Fruit fly (Drosophila melanogaster) whole organism, embryonic: ENCODE results near the gene CG2120.

Experiments
- ATbp ChIP-seq: fragments of 200-800 bp; sonication (Bioruptor generic); optimal IDR thresholded peaks from 2 replicates; lab custom pipeline; 2017; ENCODE audit warnings: missing biosample characterization, mild to moderate bottlenecking, missing genetic modification characterization, missing genetic modification reagents
- Bgb ChIP-seq: fragments of 200-800 bp; sonication (Bioruptor generic); IDR thresholded peaks from 2 replicates; pipeline ENCODE4 v1.3.6; 2022; ENCODE audit warnings: missing biosample characterization, missing genetic modification characterization; ENCODE audit not compliant: partially characterized antibody
- CG10543 ChIP-seq: fragments of 200-800 bp; sonication (Bioruptor generic); optimal IDR thresholded peaks from 3 replicates; lab custom pipeline; 2017; ENCODE audit warnings: missing biosample characterization, mild to moderate bottlenecking, missing genetic modification characterization, moderate library complexity
- CG10654 ChIP-seq: fragments of 200-800 bp; sonication (Bioruptor generic); optimal IDR thresholded peaks from 2 replicates; lab custom pipeline; 2016; ENCODE audit warnings: missing biosample characterization, missing genetic modification characterization
- CG12219 ChIP-seq: fragments of 200-800 bp; sonication (Bioruptor generic); optimal IDR thresholded peaks from 3 replicates; lab custom pipeline; 2018; ENCODE audit warnings: missing biosample characterization, mild to moderate bottlenecking, missing genetic modification characterization
- CG12769 ChIP-seq: fragments of 200-800 bp; sonication (Bioruptor generic); optimal IDR thresholded peaks from 2 replicates; lab custom pipeline; 2019; ENCODE audit warnings: missing biosample characterization, mild to moderate bottlenecking, missing genetic modification characterization, moderate library complexity
- CG13424 ChIP-seq: fragments of 200-800 bp; sonication (Bioruptor generic); optimal IDR thresholded peaks from 2 replicates; lab custom pipeline; 2019; ENCODE audit warnings: missing biosample characterization, mild to moderate bottlenecking, missing genetic modification characterization, moderate library complexity
- CG13775 ChIP-seq: fragments of 200-800 bp; sonication (Bioruptor generic); optimal IDR thresholded peaks from 3 replicates; lab custom pipeline; 2017; ENCODE audit warnings: missing biosample characterization, mild to moderate bottlenecking, missing genetic modification characterization
- CG15011 ChIP-seq: fragments of 200-800 bp; sonication (Bioruptor generic); optimal IDR thresholded peaks from 3 replicates; lab custom pipeline; 2018; ENCODE audit warnings: missing biosample characterization, mild to moderate bottlenecking, missing genetic modification characterization
- CG1529 ChIP-seq: fragments of 200-800 bp; sonication (Bioruptor generic); optimal IDR thresholded peaks from 3 replicates; lab custom pipeline; 2018; ENCODE audit warnings: missing biosample characterization, missing genetic modification characterization
- CG15479 ChIP-seq: fragments of 200-800 bp; sonication (Bioruptor generic); optimal IDR thresholded peaks from 3 replicates; lab custom pipeline; 2019; ENCODE audit warnings: missing biosample characterization, mild to moderate bottlenecking, missing genetic modification characterization, moderate library complexity
- CG15514 ChIP-seq: fragments of 200-800 bp; sonication (Bioruptor generic); optimal IDR thresholded peaks from 3 replicates; lab custom pipeline; 2017; ENCODE audit warnings: missing biosample characterization, missing genetic modification characterization, mild to moderate bottlenecking, moderate library complexity, missing genetic modification reagents
- CG16779 ChIP-seq: fragments of 200-800 bp; sonication (Bioruptor generic); IDR thresholded peaks from 2 replicates; pipeline ENCODE4 v1.3.6; 2022; ENCODE audit warnings: missing biosample characterization, missing genetic modification characterization
- CG1792 ChIP-seq: fragments of 200-800 bp; sonication (Bioruptor generic); optimal IDR thresholded peaks from 2 replicates; lab custom pipeline; 2016; ENCODE audit warnings: missing biosample characterization, missing genetic modification characterization
- CG1832 ChIP-seq: fragments of 200-800 bp; sonication (Bioruptor generic); optimal IDR thresholded peaks from 2 replicates; lab custom pipeline; 2017; ENCODE audit warnings: missing biosample characterization, mild to moderate bottlenecking, missing genetic modification characterization, inconsistent platforms
- CG18599 ChIP-seq: fragments of 200-800 bp; sonication (Bioruptor generic); optimal IDR thresholded peaks from 3 replicates; lab custom pipeline; 2017; ENCODE audit warnings: missing biosample characterization, missing genetic modification characterization, mild to moderate bottlenecking, moderate library complexity, missing genetic modification reagents
- CG2875 ChIP-seq: fragments of 200-800 bp; sonication (Bioruptor generic); optimal IDR thresholded peaks from 2 replicates; lab custom pipeline; 2017; ENCODE audit warnings: missing biosample characterization, mild to moderate bottlenecking, missing genetic modification characterization, missing genetic modification reagents
- CG2889 ChIP-seq: fragments of 200-800 bp; sonication (Bioruptor generic); IDR thresholded peaks from 3 replicates; pipeline ENCODE4 v1.3.6; 2022; ENCODE audit warnings: missing biosample characterization, missing genetic modification characterization
- CG3065 ChIP-seq: fragments of 200-800 bp; sonication (Bioruptor generic); optimal IDR thresholded peaks from 2 replicates; lab custom pipeline; 2016; ENCODE audit warnings: missing biosample characterization, missing genetic modification characterization
- CG31365 ChIP-seq: fragments of 200-800 bp; sonication (Bioruptor generic); optimal IDR thresholded peaks from 2 replicates; lab custom pipeline; 2018; ENCODE audit warnings: missing biosample characterization, mild to moderate bottlenecking, missing genetic modification characterization
- CG42726 ChIP-seq: fragments of 200-800 bp; sonication (Bioruptor generic); IDR thresholded peaks from 2 replicates; pipeline ENCODE4 v1.3.6; 2022; ENCODE audit warnings: missing biosample characterization, missing genetic modification characterization; ENCODE audit not compliant: partially characterized antibody
- CG4404 ChIP-seq: fragments of 200-800 bp; sonication (Bioruptor generic); IDR thresholded peaks from 2 replicates; pipeline ENCODE4 v1.3.6; 2022; ENCODE audit warnings: missing biosample characterization, missing genetic modification characterization
- CG4730 ChIP-seq: fragments of 200-800 bp; sonication (Bioruptor generic); IDR thresholded peaks from 2 replicates; pipeline ENCODE4 v1.3.6; 2022; ENCODE audit warnings: missing biosample characterization, missing genetic modification characterization
- CG5180 ChIP-seq: fragments of 200-800 bp; sonication (Bioruptor generic); optimal IDR thresholded peaks from 3 replicates; lab custom pipeline; 2017; ENCODE audit warnings: missing biosample characterization, missing genetic modification characterization, mild to moderate bottlenecking, moderate library complexity, missing genetic modification reagents
- CG7987 ChIP-seq: fragments of 200-800 bp; sonication (Bioruptor generic); optimal IDR thresholded peaks from 2 replicates; lab custom pipeline; 2018; ENCODE audit warnings: missing biosample characterization, mild to moderate bottlenecking, missing genetic modification characterization, moderate library complexity
- CG8765 ChIP-seq: fragments of 200-800 bp; sonication (Bioruptor generic); IDR thresholded peaks from 2 replicates; pipeline ENCODE4 v1.3.6; 2022; ENCODE audit warnings: missing biosample characterization, missing genetic modification characterization
- CG9437 ChIP-seq: fragments of 200-800 bp; sonication (Bioruptor generic); optimal IDR thresholded peaks from 2 replicates; lab custom pipeline; 2018; ENCODE audit warnings: missing biosample characterization, mild to moderate bottlenecking, missing genetic modification characterization
- CoRest ChIP-seq: fragments of 200-800 bp; sonication (Bioruptor generic); optimal IDR thresholded peaks from 3 replicates; lab custom pipeline; 2018; ENCODE audit warnings: missing biosample characterization, mild to moderate bottlenecking, missing genetic modification characterization, moderate library complexity
- Doc2 ChIP-seq: fragments of 200-800 bp; sonication (Bioruptor generic); IDR thresholded peaks from 2 replicates; pipeline ENCODE4 v1.3.6; 2022; ENCODE audit warnings: missing biosample characterization, missing genetic modification characterization
- Doc3 ChIP-seq: fragments of 200-800 bp; sonication (Bioruptor generic); IDR thresholded peaks from 3 replicates; pipeline ENCODE4 v1.3.6; 2022; ENCODE audit warnings: missing biosample characterization, missing genetic modification characterization; ENCODE audit not compliant: partially characterized antibody
- Ets97D ChIP-seq: fragments of 200-800 bp; sonication (Bioruptor generic); optimal IDR thresholded peaks from 3 replicates; lab custom pipeline; 2016; ENCODE audit warnings: missing biosample characterization, missing genetic modification characterization
- Hand ChIP-seq: fragments of 200-800 bp; sonication (Bioruptor generic); optimal IDR thresholded peaks from 2 replicates; lab custom pipeline; 2017; ENCODE audit warnings: mild to moderate bottlenecking, missing biosample characterization, missing genetic modification reagents, missing genetic modification characterization
- Max ChIP-seq: fragments of 200-800 bp; sonication (Bioruptor generic); optimal IDR thresholded peaks from 2 replicates; lab custom pipeline; 2016; ENCODE audit warnings: missing biosample characterization, mild to moderate bottlenecking, missing genetic modification characterization
- Sry-β ChIP-seq: fragments of 200-800 bp; sonication (Bioruptor generic); optimal IDR thresholded peaks from 2 replicates; lab custom pipeline; 2018; ENCODE audit warnings: missing biosample characterization, mild to moderate bottlenecking, missing genetic modification characterization, moderate library complexity
- Xbp1 ChIP-seq: fragments of 200-800 bp; sonication (Bioruptor generic); optimal IDR thresholded peaks from 3 replicates; lab custom pipeline; 2016; ENCODE audit warnings: missing biosample characterization, mild to moderate bottlenecking, missing genetic modification characterization
- bab2 ChIP-seq: fragments of 200-800 bp; sonication (Bioruptor generic); optimal IDR thresholded peaks from 2 replicates; lab custom pipeline; 2016; ENCODE audit warnings: missing biosample characterization, missing genetic modification characterization
- bsh ChIP-seq, 2 experiments: fragments of 200-800 bp; sonication (Bioruptor generic); optimal IDR thresholded peaks; 2 replicates each; lab custom pipeline; 2017 to 2018; ENCODE audit warnings: mild to moderate bottlenecking in 2 of 2, missing biosample characterization in 2 of 2, missing genetic modification characterization in 2 of 2, moderate library complexity in 1 of 2
- ci ChIP-seq: fragments of 200-800 bp; sonication (Bioruptor generic); IDR thresholded peaks from 3 replicates; pipeline ENCODE4 v1.3.6; 2022; ENCODE audit warnings: missing biosample characterization, missing genetic modification characterization
- corto ChIP-seq: fragments of 200-800 bp; sonication (Bioruptor generic); optimal IDR thresholded peaks from 2 replicates; lab custom pipeline; 2016; ENCODE audit warnings: missing biosample characterization, mild to moderate bottlenecking, missing genetic modification characterization, moderate library complexity
- crol ChIP-seq: fragments of 200-800 bp; sonication (Bioruptor generic); IDR thresholded peaks from 2 replicates; pipeline ENCODE4 v1.3.6; 2022; ENCODE audit warnings: missing biosample characterization, missing genetic modification characterization
- dmrt11E ChIP-seq: fragments of 200-800 bp; sonication (Bioruptor generic); optimal IDR thresholded peaks from 3 replicates; lab custom pipeline; 2018; ENCODE audit warnings: missing biosample characterization, mild to moderate bottlenecking, missing genetic modification characterization, moderate library complexity
- gsb ChIP-seq: fragments of 200-800 bp; sonication (Bioruptor generic); IDR thresholded peaks from 2 replicates; pipeline ENCODE4 v1.3.6; 2022; ENCODE audit warnings: missing biosample characterization, missing genetic modification characterization
- knrl ChIP-seq: fragments of 200-800 bp; sonication (Bioruptor generic); IDR thresholded peaks from 3 replicates; pipeline ENCODE4 v1.3.6; 2022; ENCODE audit warnings: missing biosample characterization, missing genetic modification characterization; ENCODE audit not compliant: partially characterized antibody
- nerfin-1 ChIP-seq: fragments of 200-800 bp; sonication (Bioruptor generic); optimal IDR thresholded peaks from 3 replicates; lab custom pipeline; 2019; ENCODE audit warnings: missing biosample characterization, mild to moderate bottlenecking, missing genetic modification characterization, moderate library complexity
- seq ChIP-seq: fragments of 200-800 bp; sonication (Bioruptor generic); IDR thresholded peaks from 2 replicates; pipeline ENCODE4 v1.3.6; 2022; ENCODE audit warnings: missing biosample characterization, missing genetic modification characterization
- tio ChIP-seq: fragments of 200-800 bp; sonication (Bioruptor generic); optimal IDR thresholded peaks from 2 replicates; lab custom pipeline; 2017; ENCODE audit warnings: missing biosample characterization, missing genetic modification characterization, inconsistent platforms
- trh ChIP-seq: fragments of 200-800 bp; sonication (Bioruptor generic); optimal IDR thresholded peaks from 2 replicates; lab custom pipeline; 2016; ENCODE audit warnings: missing biosample characterization, missing genetic modification characterization
- wek ChIP-seq: fragments of 200-800 bp; sonication (Bioruptor generic); optimal IDR thresholded peaks from 3 replicates; lab custom pipeline; 2018; ENCODE audit warnings: missing biosample characterization, mild to moderate bottlenecking, missing genetic modification characterization, moderate library complexity

CG2120 gene

dm6 chrX:8178165-8178955, 42.7 kb downstream of the CG2120 start, which contains the start of gene sdt (continued):
- TF ChIP-seq knrl (GFP tag; lab: Robert Waterston, UW) (no peak), wek (GFP tag; lab: Kevin White, UChicago) (no peak), seq (GFP tag; lab: Robert Waterston, UW) (no peak), CG5180 (GFP tag; lab: Kevin White, UChicago) (no peak), dmrt11E (tag; lab: Kevin White, UChicago) (no peak), CG10654 (no peak), CG2889 (GFP tag; lab: Robert Waterston, UW) (no peak), CG15479 (GFP tag; lab: Kevin White, UChicago) (no peak), gsb (no peak), CG13775 (GFP tag; lab: Kevin White, UChicago) (peak; percentile 13), CG15514 (GFP tag; lab: Kevin White, UChicago) (peak; percentile 2), ci (no peak), CG3065 (GFP tag; lab: Kevin White, UChicago) (no peak), CG18599 (GFP tag; lab: Kevin White, UChicago) (peak; percentile 21), CG15011 (no peak), CG10543 (GFP tag; lab: Kevin White, UChicago) (no peak), Sry-β (GFP tag; lab: Kevin White, UChicago) (no peak), CG4404 (no peak), bsh (GFP tag; optimal IDR thresholded peaks at IDR 0.05; lab: Kevin White, UChicago) (no peak), CG4730 (GFP tag; lab: Robert Waterston, UW) (no peak), CG1832 (no peak), CG2875 (GFP tag; lab: Kevin White, UChicago) (no peak), corto (GFP tag; lab: Kevin White, UChicago) (no peak), CG12219 (GFP tag; lab: Kevin White, UChicago) (no peak), CG16779 (GFP tag; lab: Robert Waterston, UW) (peak; percentile 69), ATbp (GFP tag; lab: Kevin White, UChicago) (no peak), Ets97D (GFP tag; lab: Kevin White, UChicago) (no peak), bab2 (GFP tag; lab: Kevin White, UChicago) (peak; percentile 28), Max (GFP tag; lab: Kevin White, UChicago) (no peak), Doc2 (GFP tag; lab: Robert Waterston, UW) (no peak), CG42726 (GFP tag; lab: Robert Waterston, UW) (no peak), CG1792 (GFP tag; lab: Kevin White, UChicago) (no peak), crol (GFP tag; lab: Robert Waterston, UW) (no peak), Doc3 (GFP tag; lab: Robert Waterston, UW) (no peak), CG8765 (no peak), CG1529 (GFP tag; lab: Kevin White, UChicago) (no peak), trh (GFP tag; lab: Kevin White, UChicago) (no peak), Bgb (GFP tag; lab: Robert Waterston, UW) (no peak), tio (no peak), CoRest (tag; lab: Kevin White, UChicago) (peak; percentile 25), nerfin-1 (tag; lab: Kevin White, UChicago) (no peak), CG13424 (tag; lab: Kevin White, UChicago) (peak; percentile 9), Hand (GFP tag; lab: Kevin White, UChicago) (peak; percentile 9), CG7987 (GFP tag; lab: Kevin White, UChicago) (no peak), Xbp1 (GFP tag; lab: Kevin White, UChicago) (no peak), CG9437 (GFP tag; lab: Kevin White, UChicago) (peak; percentile 43), CG12769 (tag; lab: Kevin White, UChicago) (no peak), CG31365 (tag; lab: Kevin White, UChicago) (no peak)
